Worm (Caenorhabditis elegans) whole organism, early embryonic: ENCODE measurements around the gene elt-6.

Experiments
- B0310.2 ChIP-seq: sonication (generic microtip); optimal IDR thresholded peaks from 2 replicates; lab custom pipeline; 2016; ENCODE audit warnings: mild to moderate bottlenecking, missing genetic modification characterization, missing compliant biosample characterization
- F13C5.2 ChIP-seq: sonication (generic microtip); optimal IDR thresholded peaks from 2 replicates; lab custom pipeline; 2017; ENCODE audit warnings: mild to moderate bottlenecking, missing genetic modification characterization, inconsistent platforms, missing compliant biosample characterization
- aly-1 ChIP-seq: sonication (generic microtip); optimal IDR thresholded peaks from 2 replicates; lab custom pipeline; 2016; ENCODE audit warnings: missing genetic modification characterization, missing compliant biosample characterization
- ama-1 ChIP-seq: fragments of 150-350 bp; optimal IDR thresholded peaks from 2 replicates; lab custom pipeline; 2014
- ceh-13 ChIP-seq: fragments of 200-800 bp; sonication (Bioruptor generic); optimal IDR thresholded peaks from 2 replicates; lab custom pipeline; 2018; ENCODE audit warnings: mild to moderate bottlenecking, missing genetic modification characterization, missing compliant biosample characterization
- ceh-36 ChIP-seq: sonication (generic microtip); optimal IDR thresholded peaks from 2 replicates; lab custom pipeline; 2016; ENCODE audit warnings: missing genetic modification characterization, inconsistent platforms, missing compliant biosample characterization
- ets-7 ChIP-seq: sonication (generic microtip); optimal IDR thresholded peaks from 2 replicates; lab custom pipeline; 2016; ENCODE audit warnings: missing genotype, missing genetic modification characterization, missing compliant biosample characterization
- flt-1 ChIP-seq: fragments of 200-800 bp; sonication (Bioruptor generic); IDR thresholded peaks from 2 replicates; pipeline ENCODE4 v1.3.6; 2022; ENCODE audit warnings: missing genetic modification characterization, missing compliant biosample characterization
- hmbx-1 ChIP-seq: sonication (generic microtip); optimal IDR thresholded peaks from 2 replicates; lab custom pipeline; 2016; ENCODE audit warnings: mild to moderate bottlenecking, missing genetic modification characterization, missing compliant biosample characterization
- hmg-4 ChIP-seq: fragments of 200-800 bp; sonication (Bioruptor generic); optimal IDR thresholded peaks from 2 replicates; lab custom pipeline; 2018; ENCODE audit warnings: mild to moderate bottlenecking, missing genetic modification characterization, missing compliant biosample characterization
- hnd-1 ChIP-seq: sonication (generic microtip); optimal IDR thresholded peaks from 2 replicates; lab custom pipeline; 2016; ENCODE audit warnings: missing genetic modification characterization, missing compliant biosample characterization
- pes-1 ChIP-seq: fragments of 200-800 bp; sonication (Bioruptor generic); IDR thresholded peaks from 2 replicates; pipeline ENCODE4 v1.3.6; 2022; ENCODE audit warnings: missing genetic modification reagents, missing genetic modification characterization, missing compliant biosample characterization
- scrt-1 ChIP-seq: fragments of 200-800 bp; sonication (Bioruptor generic); IDR thresholded peaks from 2 replicates; pipeline ENCODE4 v1.3.6; 2022; ENCODE audit warnings: missing genetic modification characterization, missing compliant biosample characterization
- sea-1 ChIP-seq: fragments of 200-800 bp; sonication (Bioruptor generic); conservative IDR thresholded peaks from 2 replicates; pipeline ENCODE4 v1.3.6; 2022; ENCODE audit warnings: missing genetic modification characterization, missing compliant biosample characterization
- tbx-11 ChIP-seq: fragments of 200-800 bp; sonication (Bioruptor generic); IDR thresholded peaks from 2 replicates; pipeline ENCODE4 v1.3.6; 2022; ENCODE audit warnings: missing genetic modification characterization, missing compliant biosample characterization
- tbx-37 ChIP-seq: fragments of 200-800 bp; sonication (Bioruptor generic); conservative IDR thresholded peaks from 2 replicates; pipeline ENCODE4 v1.3.6; 2022; ENCODE audit warnings: missing genetic modification reagents, missing genetic modification characterization, missing compliant biosample characterization
- tra-4 ChIP-seq: sonication (generic microtip); optimal IDR thresholded peaks from 2 replicates; lab custom pipeline; 2017; ENCODE audit warnings: missing genetic modification characterization, missing compliant biosample characterization

elt-6 gene

ce11 chrIV:1917819-1918218, at the start of gene elt-6:
TSS of gene elt-6 (plus strand) at chrIV:1917977.
- peak; percentile 10 for TF ChIP-seq hmg-4
- TF ChIP-seq pes-1, result peak; percentile 41; the same call in 1 of the 2 replicates
- no peak for TF ChIP-seq B0310.2

- no peak for TF ChIP-seq hmbx-1 (tag; lab: Kevin White, UChicago)
- no peak for TF ChIP-seq tra-4 (tag; lab: Kevin White, UChicago)
- no peak for TF ChIP-seq hnd-1
- no peak for TF ChIP-seq ceh-36 (tag; lab: Kevin White, UChicago)
- no peak for TF ChIP-seq ama-1 (lab: Kevin White, UChicago)
- TF ChIP-seq ceh-13, result no peak
- no peak for TF ChIP-seq F13C5.2 (tag; lab: Kevin White, UChicago)
- TF ChIP-seq pes-1, result no peak
Measured at ce11 chrIV:1868981-1869380, 48.8 kb upstream of the elt-6 start.

ce11 chrIV:1872052-1872451, 45.7 kb upstream of the elt-6 start:
- TF ChIP-seq hnd-1, result no peak
- TF ChIP-seq ama-1 (lab: Kevin White, UChicago), result no peak
- no peak for TF ChIP-seq ceh-36 (tag; lab: Kevin White, UChicago)
- no peak for TF ChIP-seq ets-7 (tag; lab: Kevin White, UChicago)

- TF ChIP-seq B0310.2 (no peak), ama-1 (lab: Kevin White, UChicago) (no peak), F13C5.2 (tag; lab: Kevin White, UChicago) (no peak), ets-7 (tag; lab: Kevin White, UChicago) (no peak), pes-1 (no peak), sea-1 (no peak), tra-4 (tag; lab: Kevin White, UChicago) (no peak), hnd-1 (no peak), ceh-36 (tag; lab: Kevin White, UChicago) (no peak), ceh-13 (no peak)
Measured at ce11 chrIV:1878501-1878900, 39.3 kb upstream of the elt-6 start.

- no peak for TF ChIP-seq B0310.2
- TF ChIP-seq hmg-4, result no peak
- no peak for TF ChIP-seq hmbx-1 (tag; lab: Kevin White, UChicago)
- TF ChIP-seq flt-1 (GFP tag; lab: Robert Waterston, UW), result no peak
- TF ChIP-seq pes-1, result no peak
- no peak for TF ChIP-seq scrt-1 (GFP tag; lab: Robert Waterston, UW)
- no peak for TF ChIP-seq tbx-37 (GFP tag; lab: Robert Waterston, UW)
- no peak for TF ChIP-seq tbx-11 (GFP tag; lab: Robert Waterston, UW)
- no peak for TF ChIP-seq tra-4 (tag; lab: Kevin White, UChicago)
- TF ChIP-seq aly-1 (tag; lab: Kevin White, UChicago), result no peak
- no peak for TF ChIP-seq ets-7 (tag; lab: Kevin White, UChicago)
- no peak for TF ChIP-seq ama-1 (lab: Kevin White, UChicago)
- TF ChIP-seq ceh-13, result no peak
- TF ChIP-seq sea-1, result no peak
- TF ChIP-seq F13C5.2 (tag; lab: Kevin White, UChicago), result no peak
- no peak for TF ChIP-seq hnd-1
- no peak for TF ChIP-seq ceh-36 (tag; lab: Kevin White, UChicago)
Measured at ce11 chrIV:1891586-1891985, 26.2 kb upstream of the elt-6 start.

- TF ChIP-seq tbx-11 (GFP tag; lab: Robert Waterston, UW) (no peak), flt-1 (GFP tag; lab: Robert Waterston, UW) (no peak), hmbx-1 (tag; lab: Kevin White, UChicago) (no peak)
Measured at ce11 chrIV:1892638-1893037, 25.1 kb upstream of the elt-6 start.

- TF ChIP-seq flt-1 (GFP tag; lab: Robert Waterston, UW) (no peak), B0310.2 (no peak), aly-1 (tag; lab: Kevin White, UChicago) (no peak), tbx-37 (GFP tag; lab: Robert Waterston, UW) (no peak), scrt-1 (GFP tag; lab: Robert Waterston, UW) (no peak), hmg-4 (peak; percentile 28), ceh-36 (tag; lab: Kevin White, UChicago) (peak; percentile 4), hmbx-1 (tag; lab: Kevin White, UChicago) (no peak), ceh-13 (no peak), sea-1 (no peak)
Measured at ce11 chrIV:1895024-1895423, 22.8 kb upstream of the elt-6 start.

ce11 chrIV:1896145-1896544, 21.6 kb upstream of the elt-6 start:
- TF ChIP-seq F13C5.2 (tag; lab: Kevin White, UChicago) (peak; percentile 6), hmg-4 (peak; percentile 51), B0310.2 (no peak), sea-1 (no peak; the same call in 1 of the 2 replicates), tra-4 (tag; lab: Kevin White, UChicago) (no peak), ets-7 (tag; lab: Kevin White, UChicago) (no peak)

- TF ChIP-seq ceh-13 (no peak), hmg-4 (peak; percentile 40)
Measured at ce11 chrIV:1900971-1901370, 16.8 kb upstream of the elt-6 start.

ce11 chrIV:1902022-1902421, 15.8 kb upstream of the elt-6 start, which contains the start of gene egl-18:
TSS of gene egl-18 (plus strand) at chrIV:1902322.
- TF ChIP-seq B0310.2 (no peak), ama-1 (lab: Kevin White, UChicago) (no peak), tbx-37 (GFP tag; lab: Robert Waterston, UW) (no peak), pes-1 (no peak), flt-1 (GFP tag; lab: Robert Waterston, UW) (no peak), F13C5.2 (tag; lab: Kevin White, UChicago) (no peak), hmg-4 (no peak), sea-1 (no peak), tbx-11 (GFP tag; lab: Robert Waterston, UW) (no peak), aly-1 (tag; lab: Kevin White, UChicago) (no peak)
